Worm (Caenorhabditis elegans) whole organism, midembryonic: Measurements from ENCODE around the gene srh-240.
A peak's percentile ranks its signal among the peaks of the same experiment; 100 is the strongest.

Source experiments
- T22C8.4 ChIP-seq: fragments of 200-800 bp; sonication (Bioruptor generic); IDR thresholded peaks from 2 replicates; pipeline ENCODE4 v1.3.6; 2022; ENCODE audit warnings: missing genetic modification characterization, missing compliant biosample characterization
- cog-1 ChIP-seq: sonication (generic microtip); optimal IDR thresholded peaks from 2 replicates; lab custom pipeline; 2016; ENCODE audit warnings: missing genetic modification characterization, missing compliant biosample characterization
- flt-1 ChIP-seq: fragments of 200-800 bp; sonication (Bioruptor generic); IDR thresholded peaks from 2 replicates; pipeline ENCODE4 v1.3.6; 2022; ENCODE audit warnings: missing genetic modification characterization, missing compliant biosample characterization
- klf-2 ChIP-seq: fragments of 200-800 bp; sonication (Bioruptor generic); conservative IDR thresholded peaks from 2 replicates; pipeline ENCODE4 v1.3.6; 2022; ENCODE audit warnings: missing genetic modification reagents, missing genetic modification characterization, missing compliant biosample characterization
- med-1 ChIP-seq: sonication (generic microtip); optimal IDR thresholded peaks from 2 replicates; lab custom pipeline; 2017; ENCODE audit warnings: missing genetic modification characterization, mild to moderate bottlenecking, missing compliant biosample characterization, antibody characterized with exemption, missing genetic modification reagents; ENCODE audit not compliant: insufficient read depth
- ref-1 ChIP-seq: fragments of 200-800 bp; sonication (Bioruptor generic); conservative IDR thresholded peaks from 2 replicates; pipeline ENCODE4 v1.3.6; 2022; ENCODE audit warnings: missing genetic modification reagents, missing genetic modification characterization, missing compliant biosample characterization
- tab-1 ChIP-seq: fragments of 200-800 bp; sonication (Bioruptor generic); IDR thresholded peaks from 2 replicates; pipeline ENCODE4 v1.3.6; 2022; ENCODE audit warnings: missing genetic modification characterization, missing compliant biosample characterization
- ztf-23 ChIP-seq: fragments of 200-800 bp; sonication (Bioruptor generic); IDR thresholded peaks from 2 replicates; pipeline ENCODE4 v1.3.6; 2022; ENCODE audit warnings: missing genetic modification reagents, missing genetic modification characterization, missing compliant biosample characterization
- ztf-29 ChIP-seq: fragments of 200-800 bp; sonication (Bioruptor generic); IDR thresholded peaks from 2 replicates; pipeline ENCODE4 v1.3.6; 2022; ENCODE audit warnings: missing genetic modification reagents, missing genetic modification characterization, missing compliant biosample characterization

The srh-240 gene

DNA sequence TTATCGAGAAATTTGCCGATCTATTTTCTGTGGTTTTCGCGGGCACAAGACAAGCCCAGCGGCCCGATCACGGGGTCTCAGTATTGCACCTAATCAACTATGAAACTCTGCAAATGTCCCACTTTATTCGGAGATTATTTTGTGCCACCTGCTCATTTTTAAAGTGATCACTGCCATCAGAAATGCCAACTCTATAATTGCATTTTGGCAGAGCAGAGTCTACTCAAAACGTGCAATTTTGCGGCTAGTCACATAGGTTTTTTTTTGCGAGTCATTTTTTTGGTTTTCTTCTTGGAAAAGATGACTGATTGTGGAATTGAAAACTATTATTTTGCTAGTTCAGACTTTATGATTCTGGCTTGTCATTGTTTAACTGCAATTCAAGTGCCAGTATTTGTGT is at the start of gene srh-240:
Gene srh-240, plus strand, starts transcription at position 301 of the 400 bp plus-strand sequence.
- no peak for TF ChIP-seq ref-1 (GFP tag; lab: Robert Waterston, UW)
- TF ChIP-seq med-1 (GFP tag; lab: Kevin White, UChicago), result no peak
- TF ChIP-seq tab-1 (GFP tag; lab: Robert Waterston, UW), result no peak

DNA sequence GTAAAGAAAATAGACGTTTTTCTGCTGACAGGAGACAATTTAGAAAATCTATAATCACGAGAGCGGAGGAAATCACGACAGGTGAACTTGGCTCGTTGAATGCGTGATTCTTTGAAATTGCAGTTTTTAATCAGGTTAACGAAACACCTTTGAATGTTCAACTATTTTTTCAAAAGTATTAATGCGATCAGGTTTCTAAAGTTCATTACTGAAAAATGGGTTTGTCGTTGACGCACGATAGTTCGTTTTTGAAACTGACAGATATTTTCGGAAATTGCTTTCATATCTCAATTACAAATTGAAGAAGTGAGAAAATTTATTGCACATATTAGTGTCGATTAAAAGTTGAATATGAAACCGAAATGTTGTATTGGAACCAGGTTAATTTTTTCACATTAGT is 49.0 kb upstream of the srh-240 start, which contains the start of gene F54E2.5:
Gene F54E2.5, minus strand, starts transcription at position 101 of the 400 bp plus-strand sequence.
- TF ChIP-seq ztf-23 (GFP tag; lab: Robert Waterston, UW) (no peak), klf-2 (GFP tag; lab: Robert Waterston, UW) (no peak), ztf-29 (GFP tag; lab: Robert Waterston, UW) (no peak), ref-1 (GFP tag; lab: Robert Waterston, UW) (no peak), tab-1 (GFP tag; lab: Robert Waterston, UW) (no peak), flt-1 (GFP tag; lab: Robert Waterston, UW) (no peak), med-1 (GFP tag; lab: Kevin White, UChicago) (no peak), T22C8.4 (GFP tag; lab: Robert Waterston, UW) (no peak), cog-1 (tag; lab: Kevin White, UChicago) (no peak)

DNA sequence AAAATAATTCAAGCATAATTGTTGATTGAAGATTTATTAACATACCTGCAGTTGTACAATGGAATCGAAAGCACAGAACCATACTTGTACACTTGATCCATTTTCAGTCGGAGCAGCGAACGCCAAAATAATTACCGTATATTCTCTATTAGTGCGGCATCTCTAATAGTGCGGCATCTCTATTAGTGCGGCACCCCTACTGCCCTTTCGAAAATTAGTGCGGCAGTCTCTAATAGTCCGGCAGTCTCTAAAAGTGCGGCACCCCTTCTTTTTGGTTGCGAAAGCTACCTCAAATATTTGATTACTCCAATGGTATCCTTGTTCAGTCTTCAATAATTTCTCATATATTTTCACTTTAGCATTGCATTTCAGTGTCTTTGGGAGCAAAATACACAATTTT is 46.9 kb upstream of the srh-240 start, which contains the start of gene srt-34:
Gene srt-34, minus strand, starts transcription at position 101 of the 400 bp plus-strand sequence.
- TF ChIP-seq flt-1 (GFP tag; lab: Robert Waterston, UW), result no peak
- no peak for TF ChIP-seq tab-1 (GFP tag; lab: Robert Waterston, UW)
- no peak for TF ChIP-seq ztf-23 (GFP tag; lab: Robert Waterston, UW)
- TF ChIP-seq ztf-29 (GFP tag; lab: Robert Waterston, UW), result no peak
- TF ChIP-seq cog-1 (tag; lab: Kevin White, UChicago), result no peak
- no peak for TF ChIP-seq T22C8.4 (GFP tag; lab: Robert Waterston, UW)
- no peak for TF ChIP-seq klf-2 (GFP tag; lab: Robert Waterston, UW)
- TF ChIP-seq med-1 (GFP tag; lab: Kevin White, UChicago), result no peak
- TF ChIP-seq ref-1 (GFP tag; lab: Robert Waterston, UW), result no peak

DNA sequence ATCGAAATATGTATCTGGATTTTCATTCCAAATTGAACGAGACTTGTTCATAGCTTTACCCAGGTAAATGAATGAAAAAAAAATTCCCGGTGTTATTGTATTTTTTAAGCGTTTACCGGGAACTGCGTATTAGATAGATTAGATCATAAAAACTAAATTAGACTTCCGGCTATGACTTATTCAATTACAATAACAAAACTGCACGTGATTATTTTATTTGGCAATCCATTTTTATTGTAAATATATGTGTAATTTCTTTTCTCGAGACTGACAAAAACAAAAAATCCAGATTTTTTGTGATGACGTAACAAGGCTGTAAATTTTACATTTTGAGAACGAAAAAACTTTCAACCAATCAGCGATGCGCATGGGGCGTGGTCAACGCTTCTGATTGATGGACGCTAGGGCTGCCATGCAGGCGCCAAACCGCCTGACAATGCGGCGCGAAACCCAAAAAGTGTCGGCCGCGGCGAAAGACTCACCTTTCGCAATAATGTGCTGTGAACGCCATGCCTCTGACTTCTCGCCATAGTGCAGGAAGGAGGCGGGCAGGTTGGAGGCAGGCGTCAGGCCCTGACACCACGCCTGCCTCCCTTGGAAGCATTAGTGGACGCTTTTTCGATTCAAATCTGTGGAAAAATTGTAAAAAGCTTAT is 43.3 kb upstream of the srh-240 start, which contains the start of gene srh-36:
Gene srh-36, minus strand, starts transcription at position 51 of the 655 bp plus-strand sequence.
- TF ChIP-seq flt-1 (GFP tag; lab: Robert Waterston, UW), result no peak
- no peak for TF ChIP-seq T22C8.4 (GFP tag; lab: Robert Waterston, UW)
- TF ChIP-seq med-1 (GFP tag; lab: Kevin White, UChicago), result no peak
- no peak for TF ChIP-seq tab-1 (GFP tag; lab: Robert Waterston, UW)
- no peak for TF ChIP-seq ztf-23 (GFP tag; lab: Robert Waterston, UW)
- TF ChIP-seq cog-1 (tag; lab: Kevin White, UChicago), result no peak
- TF ChIP-seq klf-2 (GFP tag; lab: Robert Waterston, UW), result no peak

DNA sequence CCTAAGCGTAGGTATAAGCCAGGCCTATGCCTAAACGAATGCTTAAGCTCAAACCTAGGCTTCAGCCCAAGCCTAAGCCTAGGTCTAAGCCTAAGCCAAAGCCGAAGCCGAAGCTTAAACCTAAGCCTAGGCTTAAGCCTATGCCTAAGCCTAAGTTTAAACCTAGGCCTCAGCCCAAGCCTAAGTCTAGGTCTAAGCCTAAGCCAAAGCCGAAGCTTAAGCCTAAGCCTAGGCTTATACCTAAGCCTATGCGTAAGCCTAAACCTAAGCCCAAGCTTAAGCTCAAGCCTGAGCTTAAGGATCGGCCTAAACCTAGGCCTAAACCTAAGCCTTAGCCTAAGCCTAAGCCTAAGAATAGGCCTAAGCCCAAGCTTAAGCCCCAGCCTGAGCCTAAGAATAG is 39.0 kb upstream of the srh-240 start:
- TF ChIP-seq klf-2 (GFP tag; lab: Robert Waterston, UW), result no peak
- no peak for TF ChIP-seq T22C8.4 (GFP tag; lab: Robert Waterston, UW)
- TF ChIP-seq ref-1 (GFP tag; lab: Robert Waterston, UW), result no peak
- 0 out of 2 replicates have a peak, but pooled peaks have one; percentile 16 for TF ChIP-seq ztf-29 (GFP tag; lab: Robert Waterston, UW)

DNA sequence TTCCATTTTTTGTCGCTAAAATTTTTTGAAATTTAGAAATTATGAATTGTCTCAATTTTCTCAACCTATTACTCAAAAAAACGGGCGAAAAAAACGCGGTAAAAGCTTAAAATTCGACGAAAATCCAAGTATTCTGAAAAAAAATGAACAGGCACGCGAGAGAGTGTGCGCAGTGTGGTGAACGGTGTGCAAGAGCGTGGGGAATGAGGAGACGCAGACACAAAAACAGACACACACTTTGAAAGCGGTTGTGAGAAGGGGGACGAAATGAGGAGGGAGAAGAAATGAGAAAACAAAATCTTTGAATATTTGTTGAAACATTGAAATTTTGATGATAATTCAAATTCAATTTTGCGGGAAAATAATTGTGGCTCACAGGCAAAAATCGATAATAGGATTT is 38.2 kb upstream of the srh-240 start, which contains the start of gene T03D3.5:
Gene T03D3.5, minus strand, starts transcription at position 21 of the 400 bp plus-strand sequence.
- TF ChIP-seq ztf-23 (GFP tag; lab: Robert Waterston, UW) (no peak), flt-1 (GFP tag; lab: Robert Waterston, UW) (no peak), ref-1 (GFP tag; lab: Robert Waterston, UW) (no peak), ztf-29 (GFP tag; lab: Robert Waterston, UW) (no peak), cog-1 (tag; lab: Kevin White, UChicago) (no peak), med-1 (GFP tag; lab: Kevin White, UChicago) (no peak), T22C8.4 (GFP tag; lab: Robert Waterston, UW) (no peak), klf-2 (GFP tag; lab: Robert Waterston, UW) (no peak), tab-1 (GFP tag; lab: Robert Waterston, UW) (no peak)

DNA sequence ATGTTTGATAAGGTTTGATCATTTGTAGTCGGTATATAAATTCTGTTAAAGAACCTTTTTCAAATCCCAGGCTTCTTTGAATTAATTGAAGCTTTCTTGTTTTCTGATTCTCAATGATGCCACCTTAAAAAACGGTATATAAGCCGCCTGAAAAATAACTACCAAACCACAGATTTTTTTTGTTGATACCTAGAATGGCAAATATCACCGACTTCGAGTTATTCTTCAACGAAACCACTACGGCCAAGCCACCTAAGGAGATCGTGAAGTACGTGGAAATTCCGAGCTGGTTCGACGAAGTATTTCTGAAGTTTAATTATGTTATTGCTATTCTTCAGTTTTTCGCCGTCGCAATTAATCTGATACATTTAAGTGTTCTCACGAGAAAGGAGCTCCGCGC is 34.2 kb upstream of the srh-240 start, which contains the start of gene srw-2:
Gene srw-2, plus strand, starts transcription at position 62 of the 400 bp plus-strand sequence.
- TF ChIP-seq ztf-29 (GFP tag; lab: Robert Waterston, UW) (no peak), cog-1 (tag; lab: Kevin White, UChicago) (no peak), ref-1 (GFP tag; lab: Robert Waterston, UW) (no peak), ztf-23 (GFP tag; lab: Robert Waterston, UW) (no peak), klf-2 (GFP tag; lab: Robert Waterston, UW) (no peak), tab-1 (GFP tag; lab: Robert Waterston, UW) (no peak), T22C8.4 (GFP tag; lab: Robert Waterston, UW) (no peak), flt-1 (GFP tag; lab: Robert Waterston, UW) (no peak), med-1 (GFP tag; lab: Kevin White, UChicago) (no peak)

DNA sequence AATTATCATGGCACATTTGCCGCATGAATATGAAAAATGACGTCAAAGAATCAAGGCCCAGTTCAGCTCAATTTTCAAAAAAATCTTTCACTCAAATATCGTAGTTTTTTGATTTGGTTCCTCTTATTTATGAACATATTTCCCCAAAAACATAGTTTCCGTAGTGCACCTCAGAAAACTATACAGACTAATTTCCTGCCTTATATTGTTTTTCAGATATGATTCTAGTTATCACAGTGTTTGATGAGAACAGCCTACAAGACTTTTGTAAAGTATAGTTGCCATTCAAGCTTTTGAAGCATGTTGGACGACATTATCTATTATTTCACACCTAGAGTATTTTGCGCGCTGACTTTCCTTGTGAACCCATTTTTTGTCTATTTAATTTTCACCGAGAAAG is 32.3 kb upstream of the srh-240 start, which contains the start of gene srj-50:
Gene srj-50, plus strand, starts transcription at position 301 of the 400 bp plus-strand sequence.
- TF ChIP-seq ztf-23 (GFP tag; lab: Robert Waterston, UW) (no peak), cog-1 (tag; lab: Kevin White, UChicago) (no peak), ref-1 (GFP tag; lab: Robert Waterston, UW) (no peak), flt-1 (GFP tag; lab: Robert Waterston, UW) (no peak), klf-2 (GFP tag; lab: Robert Waterston, UW) (no peak), tab-1 (GFP tag; lab: Robert Waterston, UW) (no peak), T22C8.4 (GFP tag; lab: Robert Waterston, UW) (no peak), ztf-29 (GFP tag; lab: Robert Waterston, UW) (no peak), med-1 (GFP tag; lab: Kevin White, UChicago) (no peak)
